Fruit fly (Drosophila melanogaster): ENCODE measurements around the gene RpS14b.

DNA sequence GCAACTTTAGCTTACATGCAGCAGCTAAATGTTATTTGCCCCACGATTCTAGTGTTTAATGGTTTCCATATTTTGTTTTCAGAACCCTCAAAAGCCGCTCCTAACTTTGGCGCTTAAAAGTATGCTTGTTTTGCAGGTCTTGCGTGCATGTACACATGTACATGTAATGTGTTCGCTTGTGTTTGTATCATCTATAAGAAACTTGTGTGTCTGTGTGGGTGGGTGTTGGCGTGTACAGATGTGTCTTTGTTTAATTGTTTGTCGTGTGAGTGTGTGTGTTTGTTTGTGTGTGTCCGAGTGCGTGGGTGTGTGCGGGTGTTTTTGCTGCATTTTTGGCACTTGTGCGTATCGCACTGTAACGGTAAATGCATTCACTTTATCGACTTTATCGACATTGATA, 11.6 kb upstream of the RpS14b start:
- TF ChIP-seq Myc (optimal IDR thresholded peaks at IDR 0.05) = no peak
- TF ChIP-seq ttk (optimal IDR thresholded peaks at IDR 0.05) = no peak
- TF ChIP-seq insv (optimal IDR thresholded peaks at IDR 0.05) = no peak
- TF ChIP-seq h (optimal IDR thresholded peaks at IDR 0.05) = no peak
- TF ChIP-seq Sin3A (optimal IDR thresholded peaks at IDR 0.05) = no peak
- TF ChIP-seq psq (optimal IDR thresholded peaks at IDR 0.05) = no peak
